Worm (Caenorhabditis elegans): ENCODE results near the gene dmd-4.

DNA sequence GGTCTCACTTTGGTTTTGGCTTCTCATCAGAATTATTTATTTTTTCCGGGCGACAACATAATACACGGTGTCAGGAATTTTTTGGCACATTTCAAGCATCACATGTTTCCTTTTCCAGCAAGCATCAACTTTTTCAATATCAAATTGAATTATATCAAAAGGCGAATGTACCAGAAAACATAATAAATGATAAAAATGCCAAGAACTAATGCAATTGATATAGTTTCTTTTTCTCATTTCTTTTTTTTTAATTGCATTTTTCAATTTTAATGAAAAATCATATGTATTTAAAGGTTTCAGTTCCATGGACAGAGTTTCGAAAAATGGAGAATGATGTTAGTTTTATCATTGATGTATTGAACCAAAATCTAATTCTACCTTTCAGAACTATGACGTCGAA lies 30.1 kb downstream of the dmd-4 start, which contains the start of gene dpf-2:
- TF ChIP-seq snpc-4 (tag; optimal IDR thresholded peaks at IDR 0.05) (no peak), ceh-82 (tag; optimal IDR thresholded peaks at IDR 0.05) (no peak), pha-4 (tag; optimal IDR thresholded peaks at IDR 0.05) (no peak), nhr-76 (tag; optimal IDR thresholded peaks at IDR 0.05) (no peak), nhr-28 (tag; optimal IDR thresholded peaks at IDR 0.05) (no peak), ztf-11 (tag; optimal IDR thresholded peaks at IDR 0.05) (no peak), nhr-237 (tag; optimal IDR thresholded peaks at IDR 0.05) (no peak)
